Worm (Caenorhabditis elegans): ENCODE data around the gene copg-1.

ce11 chrIV:10150552-10151004 is 1.2 kb upstream of the copg-1 start, which contains the start of gene tsp-12:
- TF ChIP-seq hlh-13 (GFP tag; optimal IDR thresholded peaks at IDR 0.05) (no peak), sox-4 (tag; optimal IDR thresholded peaks at IDR 0.05) (no peak), hlh-30 (tag; optimal IDR thresholded peaks at IDR 0.05; ENCODE audit: insufficient read depth) (no peak), unc-55 (GFP tag; optimal IDR thresholded peaks at IDR 0.05) (no peak), pqm-1 (tag; optimal IDR thresholded peaks at IDR 0.05) (no peak), nfya-1 (tag; optimal IDR thresholded peaks at IDR 0.05) (no peak), rnt-1 (tag; optimal IDR thresholded peaks at IDR 0.05) (no peak), npax-4 (tag; optimal IDR thresholded peaks at IDR 0.05) (no peak), fkh-6 (tag; optimal IDR thresholded peaks at IDR 0.05) (no peak), K09A11.1 (tag; optimal IDR thresholded peaks at IDR 0.05; ENCODE audit: insufficient read depth) (no peak)
